Fruit fly (Drosophila melanogaster) S2 (cell line): ENCODE measurements around the gene Smyd3.

Experiments used
- CG8478 ChIP-seq: fragments of >200 bp; optimal IDR thresholded peaks from 2 replicates; lab custom pipeline; 2018
- CTCF ChIP-seq, 2 experiments: fragments of >200 bp; optimal IDR thresholded peaks; 2 replicates each; lab custom pipeline; 2018

The Smyd3 gene

dm6 chrX:2608470-2609157 is at the start of gene Smyd3:
Gene Smyd3, minus strand, starts transcription at chrX:2608876.
- TF ChIP-seq CTCF (optimal IDR thresholded peaks at IDR 0.05; lab: Kevin White, UChicago) (no peak), CG8478 (lab: Kevin White, UChicago) (no peak)

- TF ChIP-seq CG8478 (lab: Kevin White, UChicago) (no peak), CTCF (optimal IDR thresholded peaks at IDR 0.05; lab: Kevin White, UChicago) (peak in 1 of 2 experiments; percentile 31)
Observed at dm6 chrX:2658258-2658853, 49.7 kb upstream of the Smyd3 start.

- TF ChIP-seq CG8478 (lab: Kevin White, UChicago), result no peak
- no peak for TF ChIP-seq CTCF (optimal IDR thresholded peaks at IDR 0.05; lab: Kevin White, UChicago)
Observed at dm6 chrX:2657220-2657619, 48.5 kb upstream of the Smyd3 start.

dm6 chrX:2655998-2656397 is 47.3 kb upstream of the Smyd3 start:
- TF ChIP-seq CTCF (optimal IDR thresholded peaks at IDR 0.05; lab: Kevin White, UChicago) (peak; percentile 81 to 82), CG8478 (lab: Kevin White, UChicago) (no peak)

dm6 chrX:2655479-2655878 is 46.8 kb upstream of the Smyd3 start:
- TF ChIP-seq CTCF (optimal IDR thresholded peaks at IDR 0.05; lab: Kevin White, UChicago) (no peak), CG8478 (lab: Kevin White, UChicago) (no peak)

dm6 chrX:2653533-2654296 is 45.0 kb upstream of the Smyd3 start:
- TF ChIP-seq CTCF (optimal IDR thresholded peaks at IDR 0.05; lab: Kevin White, UChicago) (no peak), CG8478 (lab: Kevin White, UChicago) (no peak)

- TF ChIP-seq CG8478 (lab: Kevin White, UChicago), result no peak
- no peak for TF ChIP-seq CTCF (optimal IDR thresholded peaks at IDR 0.05; lab: Kevin White, UChicago)
Observed at dm6 chrX:2652124-2652923, 43.6 kb upstream of the Smyd3 start.

- TF ChIP-seq CTCF (optimal IDR thresholded peaks at IDR 0.05; lab: Kevin White, UChicago), result no peak
- no peak for TF ChIP-seq CG8478 (lab: Kevin White, UChicago)
Observed at dm6 chrX:2651128-2651527, 42.5 kb upstream of the Smyd3 start.

- TF ChIP-seq CG8478 (lab: Kevin White, UChicago) (no peak), CTCF (optimal IDR thresholded peaks at IDR 0.05; lab: Kevin White, UChicago) (no peak)
Observed at dm6 chrX:2648959-2649358, 40.3 kb upstream of the Smyd3 start.

- no peak for TF ChIP-seq CTCF (optimal IDR thresholded peaks at IDR 0.05; lab: Kevin White, UChicago)
- no peak for TF ChIP-seq CG8478 (lab: Kevin White, UChicago)
Observed at dm6 chrX:2647950-2648613, 39.4 kb upstream of the Smyd3 start.

- TF ChIP-seq CTCF (optimal IDR thresholded peaks at IDR 0.05; lab: Kevin White, UChicago), result no peak
- no peak for TF ChIP-seq CG8478 (lab: Kevin White, UChicago)
Observed at dm6 chrX:2647472-2647883, 38.8 kb upstream of the Smyd3 start.

dm6 chrX:2646022-2646761 is 37.5 kb upstream of the Smyd3 start:
- TF ChIP-seq CTCF (optimal IDR thresholded peaks at IDR 0.05; lab: Kevin White, UChicago) (peak; percentile 23 to 40), CG8478 (lab: Kevin White, UChicago) (no peak)

dm6 chrX:2645593-2645992 is 36.9 kb upstream of the Smyd3 start:
- TF ChIP-seq CG8478 (lab: Kevin White, UChicago) (no peak), CTCF (optimal IDR thresholded peaks at IDR 0.05; lab: Kevin White, UChicago) (no peak)
